Fruit fly (Drosophila melanogaster) whole organism, prepupa: ENCODE measurements around the gene Rpn3.

ENCODE experiments used
- CG11294 ChIP-seq: fragments of 200-800 bp; sonication (Bioruptor generic); IDR thresholded peaks from 2 replicates; pipeline ENCODE4 v1.3.6; 2022; ENCODE audit warnings: missing biosample characterization, missing genetic modification characterization
- Lpt ChIP-seq: fragments of 200-800 bp; sonication (Bioruptor generic); optimal IDR thresholded peaks from 3 replicates; lab custom pipeline; 2016; ENCODE audit warnings: missing biosample characterization, missing genetic modification characterization
- acj6 ChIP-seq: fragments of 200-800 bp; sonication (Bioruptor generic); optimal IDR thresholded peaks from 3 replicates; lab custom pipeline; 2016; ENCODE audit warnings: missing biosample characterization, missing genetic modification characterization

DNA sequence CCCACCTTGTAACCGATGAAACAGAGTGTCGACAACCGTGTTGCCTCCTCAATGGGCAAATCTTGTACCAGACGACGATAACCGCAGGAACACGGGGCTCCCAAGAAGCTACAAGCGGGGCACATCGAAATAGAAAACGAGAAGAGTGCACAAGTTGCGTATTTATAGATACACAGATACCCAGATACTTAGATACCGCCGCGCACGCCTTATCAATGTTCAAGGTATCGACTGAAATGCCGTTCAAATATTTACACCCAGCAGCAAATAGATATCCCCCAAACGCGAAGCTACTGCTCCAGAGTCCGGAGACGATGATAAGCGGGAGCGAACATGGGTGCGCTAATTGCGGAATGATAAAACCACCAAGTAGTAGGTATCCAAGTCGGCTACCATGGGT is 47.1 kb downstream of the Rpn3 start:
- TF ChIP-seq CG11294 (GFP tag; lab: Robert Waterston, UW) (no peak), acj6 (no peak), Lpt (GFP tag; lab: Kevin White, UChicago) (no peak)
